Fruit fly (Drosophila melanogaster): Measurements from ENCODE around the gene CG34258.

Gene CG34258

dm6 chr3L:19929719-19930334, 21.9 kb downstream of the CG34258 start:
- TF ChIP-seq Ets98B (GFP tag; IDR thresholded peaks at IDR 0.05), result no peak

DNA sequence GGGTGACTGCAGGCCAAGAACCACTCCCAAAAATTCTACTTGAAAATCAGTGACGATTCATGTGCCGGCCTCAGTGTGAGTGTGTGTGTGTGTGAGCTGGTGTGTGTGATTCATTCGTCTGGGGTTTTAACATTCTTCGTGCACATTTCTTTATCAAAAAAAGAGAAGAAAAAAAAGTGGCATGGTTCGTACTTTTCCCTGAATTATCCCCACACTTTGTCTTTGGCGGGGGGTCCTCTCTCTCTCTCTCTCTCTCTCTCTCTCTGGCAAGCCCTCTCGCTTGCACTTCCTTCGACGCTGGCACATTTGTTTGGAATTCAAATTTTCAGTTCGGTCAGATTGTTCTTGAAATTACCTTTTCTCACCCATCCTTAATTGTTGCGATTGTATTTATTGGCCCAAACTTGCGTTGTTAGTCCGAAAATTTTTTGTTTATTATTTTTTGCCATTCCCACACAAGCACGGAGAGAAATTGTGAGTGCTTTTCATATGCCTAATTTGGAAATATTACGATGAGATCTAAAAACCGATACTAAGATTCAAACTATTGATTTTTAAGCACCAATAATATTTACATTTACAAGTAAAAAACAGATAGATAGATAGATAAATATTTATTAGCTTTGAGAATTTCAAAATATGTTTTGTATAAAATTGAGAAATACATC, 22.6 kb downstream of the CG34258 start:
- no peak for TF ChIP-seq CG9948 (tag; optimal IDR thresholded peaks at IDR 0.05)
- no peak for TF ChIP-seq CG13204 (GFP tag; optimal IDR thresholded peaks at IDR 0.05)
- TF ChIP-seq rn (GFP tag; IDR thresholded peaks at IDR 0.05), result no peak
- TF ChIP-seq Snoo (tag; optimal IDR thresholded peaks at IDR 0.05), result peak; percentile 16
- TF ChIP-seq CG8159 (tag; optimal IDR thresholded peaks at IDR 0.05), result peak; percentile 5
- 0 out of 3 replicates have a peak, but pooled peaks have one; percentile 8 for TF ChIP-seq fd96Ca (GFP tag; IDR thresholded peaks at IDR 0.05)
- TF ChIP-seq CG15710 (tag; optimal IDR thresholded peaks at IDR 0.05), result no peak
- TF ChIP-seq CG34367 (tag; optimal IDR thresholded peaks at IDR 0.05), result no peak
- no peak; the same call in 1 of the 3 replicates for TF ChIP-seq CG4496 (GFP tag; IDR thresholded peaks at IDR 0.05)
- TF ChIP-seq CG32121 (GFP tag; IDR thresholded peaks at IDR 0.05), result peak; percentile 53; the same call in 1 of the 2 replicates
- no peak for TF ChIP-seq CG14655 (GFP tag; optimal IDR thresholded peaks at IDR 0.05)
- TF ChIP-seq CG17806 (tag; optimal IDR thresholded peaks at IDR 0.05), result no peak
- TF ChIP-seq gl (tag; optimal IDR thresholded peaks at IDR 0.05), result no peak
- TF ChIP-seq CG12605 (GFP tag; IDR thresholded peaks at IDR 0.05), result peak; percentile 77
- TF ChIP-seq Ets98B (GFP tag; IDR thresholded peaks at IDR 0.05), result peak; percentile 60
- TF ChIP-seq CG8301 (tag; optimal IDR thresholded peaks at IDR 0.05), result peak; percentile 7
- no peak for TF ChIP-seq Pif1B (GFP tag; optimal IDR thresholded peaks at IDR 0.05)

dm6 chr3L:19928435-19929011, 23.2 kb downstream of the CG34258 start, which contains the start of the genes CG8004 and RhoGDI:
CG8004 (minus strand) TSS chr3L:19928508.
RhoGDI (plus strand) TSS chr3L:19928743.
- no peak for TF ChIP-seq CG12605 (GFP tag; IDR thresholded peaks at IDR 0.05)
- TF ChIP-seq D1 (tag; optimal IDR thresholded peaks at IDR 0.05), result no peak
- TF ChIP-seq CG14655 (GFP tag; optimal IDR thresholded peaks at IDR 0.05), result no peak
- no peak for TF ChIP-seq EcR (GFP tag; optimal IDR thresholded peaks at IDR 0.05)
- TF ChIP-seq CG15710 (tag; optimal IDR thresholded peaks at IDR 0.05), result peak; percentile 39
- peak; percentile 15 for TF ChIP-seq Snoo (tag; optimal IDR thresholded peaks at IDR 0.05)
- TF ChIP-seq rn (GFP tag; IDR thresholded peaks at IDR 0.05), result no peak
- TF ChIP-seq CG9948 (tag; optimal IDR thresholded peaks at IDR 0.05), result peak; percentile 29
- peak; percentile 51 for TF ChIP-seq Ets98B (GFP tag; IDR thresholded peaks at IDR 0.05)
- no peak for TF ChIP-seq Pif1A (GFP tag; optimal IDR thresholded peaks at IDR 0.05)
- no peak for TF ChIP-seq CG8301 (tag; optimal IDR thresholded peaks at IDR 0.05)
- TF ChIP-seq CG10348 (GFP tag; IDR thresholded peaks at IDR 0.05), result no peak
- no peak for TF ChIP-seq Pif1B (GFP tag; optimal IDR thresholded peaks at IDR 0.05)
- TF ChIP-seq CG13204 (GFP tag; optimal IDR thresholded peaks at IDR 0.05), result no peak
- 0 out of 3 replicates have a peak, but pooled peaks have one; percentile 39 for TF ChIP-seq CG4496 (GFP tag; IDR thresholded peaks at IDR 0.05)
- peak; percentile 50 for TF ChIP-seq CG17806 (tag; optimal IDR thresholded peaks at IDR 0.05)
- TF ChIP-seq CG34367 (tag; optimal IDR thresholded peaks at IDR 0.05), result no peak
- no peak for TF ChIP-seq gl (tag; optimal IDR thresholded peaks at IDR 0.05)
- peak; percentile 47; the same call in 1 of the 3 replicates for TF ChIP-seq fd96Ca (GFP tag; IDR thresholded peaks at IDR 0.05)
- TF ChIP-seq CG8159 (tag; optimal IDR thresholded peaks at IDR 0.05), result peak; percentile 55
- no peak for TF ChIP-seq CG32121 (GFP tag; IDR thresholded peaks at IDR 0.05)

DNA sequence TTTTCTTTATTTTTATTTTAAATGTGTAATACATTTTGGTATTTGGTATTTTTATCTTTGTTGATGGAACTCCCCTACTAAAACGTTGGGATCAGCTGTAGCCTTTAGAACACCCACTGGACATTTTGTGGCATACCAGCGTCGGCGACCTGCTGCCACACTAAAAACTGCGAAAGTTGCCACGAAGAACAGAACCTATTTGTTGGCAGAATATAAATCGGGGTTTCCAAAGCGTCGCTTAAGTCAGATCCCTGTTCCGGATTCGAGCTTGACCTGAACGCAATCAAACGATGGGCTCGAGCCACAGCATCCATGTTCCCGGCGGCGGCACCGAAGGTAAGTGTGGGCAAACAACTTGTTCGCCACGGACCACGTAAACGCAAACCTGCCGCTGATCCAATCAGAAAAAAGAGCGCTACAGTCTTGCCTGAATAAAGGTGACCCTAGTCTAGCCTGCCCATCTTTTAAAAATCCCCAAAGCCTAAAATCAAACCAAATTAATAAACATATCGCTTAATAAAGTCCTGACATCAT, 26.9 kb downstream of the CG34258 start, which contains the start of gene Grasp65:
Gene Grasp65, plus strand, starts transcription at position 173 of the 534 bp plus-strand sequence.
- peak; percentile 54; the same call in 1 of the 3 replicates for TF ChIP-seq CG4496 (GFP tag; IDR thresholded peaks at IDR 0.05)
- TF ChIP-seq Snoo (tag; optimal IDR thresholded peaks at IDR 0.05), result no peak

dm6 chr3L:19922833-19923745, 28.7 kb downstream of the CG34258 start, which contains the start of gene Pfdn6:
Pfdn6 (plus strand) TSS chr3L:19923671.
- peak; percentile 35 for TF ChIP-seq Snoo (tag; optimal IDR thresholded peaks at IDR 0.05)
- TF ChIP-seq CG13204 (GFP tag; optimal IDR thresholded peaks at IDR 0.05), result no peak
- peak; percentile 72 for TF ChIP-seq Ets98B (GFP tag; IDR thresholded peaks at IDR 0.05)
- no peak for TF ChIP-seq CG8159 (tag; optimal IDR thresholded peaks at IDR 0.05)
- TF ChIP-seq Pif1A (GFP tag; optimal IDR thresholded peaks at IDR 0.05), result no peak
- TF ChIP-seq fd96Ca (GFP tag; IDR thresholded peaks at IDR 0.05), result peak; percentile 92
- TF ChIP-seq Pif1B (GFP tag; optimal IDR thresholded peaks at IDR 0.05), result no peak
- peak; percentile 21 for TF ChIP-seq CG17806 (tag; optimal IDR thresholded peaks at IDR 0.05)
- no peak for TF ChIP-seq CG14655 (GFP tag; optimal IDR thresholded peaks at IDR 0.05)
- TF ChIP-seq CG10348 (GFP tag; IDR thresholded peaks at IDR 0.05), result no peak
- TF ChIP-seq CG12605 (GFP tag; IDR thresholded peaks at IDR 0.05), result no peak
- TF ChIP-seq CG15710 (tag; optimal IDR thresholded peaks at IDR 0.05), result peak; percentile 57
- 0 out of 2 replicates have a peak, but pooled peaks have one; percentile 38 for TF ChIP-seq rn (GFP tag; IDR thresholded peaks at IDR 0.05)
- no peak for TF ChIP-seq D1 (tag; optimal IDR thresholded peaks at IDR 0.05)
- no peak for TF ChIP-seq gl (tag; optimal IDR thresholded peaks at IDR 0.05)
- peak; percentile 18 for TF ChIP-seq CG9948 (tag; optimal IDR thresholded peaks at IDR 0.05)
- TF ChIP-seq CG32121 (GFP tag; IDR thresholded peaks at IDR 0.05), result peak; percentile 75
- no peak for TF ChIP-seq EcR (GFP tag; optimal IDR thresholded peaks at IDR 0.05)
- TF ChIP-seq CG4496 (GFP tag; IDR thresholded peaks at IDR 0.05), result peak; percentile 61; the same call in 2 of the 3 replicates
- peak; percentile 20 for TF ChIP-seq CG34367 (tag; optimal IDR thresholded peaks at IDR 0.05)
- TF ChIP-seq CG8301 (tag; optimal IDR thresholded peaks at IDR 0.05), result no peak

Measured in whole organism, pupa.